Worm (Caenorhabditis elegans) whole organism, early embryonic: ENCODE measurements around the gene eri-9.

Source experiments
- hmg-4 ChIP-seq: fragments of 200-800 bp; sonication (Bioruptor generic); optimal IDR thresholded peaks from 2 replicates; lab custom pipeline; 2018; ENCODE audit warnings: mild to moderate bottlenecking, missing genetic modification characterization, missing compliant biosample characterization
- tbx-37 ChIP-seq: fragments of 200-800 bp; sonication (Bioruptor generic); conservative IDR thresholded peaks from 2 replicates; pipeline ENCODE4 v1.3.6; 2022; ENCODE audit warnings: missing genetic modification reagents, missing genetic modification characterization, missing compliant biosample characterization
- tra-4 ChIP-seq: sonication (generic microtip); optimal IDR thresholded peaks from 2 replicates; lab custom pipeline; 2017; ENCODE audit warnings: missing genetic modification characterization, missing compliant biosample characterization

- no peak for TF ChIP-seq tra-4
- TF ChIP-seq hmg-4 = no peak
- no peak for TF ChIP-seq tbx-37
Observed at ce11 chrIII:4918906-4919305, 13.3 kb upstream of the eri-9 start.
